Worm (Caenorhabditis elegans) whole organism, L3 larva: ENCODE measurements around the gene tag-343.

Experiments
- ama-1 ChIP-seq: fragments of 150-350 bp; optimal IDR thresholded peaks from 2 replicates; lab custom pipeline; 2018
- ceh-16 ChIP-seq: sonication (generic microtip); optimal IDR thresholded peaks from 2 replicates; lab custom pipeline; 2017; ENCODE audit warnings: missing biosample characterization, missing genetic modification characterization
- egl-27 ChIP-seq: sonication (generic microtip); optimal IDR thresholded peaks from 4 replicates; lab custom pipeline; 2017; ENCODE audit warnings: missing biosample characterization, missing genetic modification reagents, missing genetic modification characterization
- eor-1 ChIP-seq, 2 experiments: fragments of 150-350 bp; optimal IDR thresholded peaks; 2 replicates each; lab custom pipeline; 2014 to 2018; ENCODE audit warnings: missing biosample characterization in 2 of 2, missing genetic modification characterization in 2 of 2
- lin-39 ChIP-seq: fragments of 150-350 bp; optimal IDR thresholded peaks from 2 replicates; lab custom pipeline; 2018; ENCODE audit warnings: missing biosample characterization, missing genetic modification reagents, missing genetic modification characterization
- mdl-1 ChIP-seq: fragments of 150-350 bp; optimal IDR thresholded peaks from 2 replicates; lab custom pipeline; 2014; ENCODE audit warnings: missing biosample characterization, missing genetic modification characterization
- nhr-11 ChIP-seq: fragments of 150-350 bp; optimal IDR thresholded peaks from 2 replicates; lab custom pipeline; 2014; ENCODE audit warnings: missing biosample characterization, missing genetic modification characterization
- nhr-12 ChIP-seq: fragments of 150-350 bp; optimal IDR thresholded peaks from 2 replicates; lab custom pipeline; 2014; ENCODE audit warnings: missing biosample characterization, missing genetic modification characterization
- nhr-237 ChIP-seq: fragments of 150-350 bp; optimal IDR thresholded peaks from 2 replicates; lab custom pipeline; 2014; ENCODE audit warnings: missing biosample characterization, missing genetic modification characterization
- nhr-67 ChIP-seq: fragments of 150-350 bp; optimal IDR thresholded peaks from 2 replicates; lab custom pipeline; 2014; ENCODE audit warnings: missing biosample characterization, missing genetic modification characterization
- nhr-77 ChIP-seq: fragments of 150-350 bp; optimal IDR thresholded peaks from 2 replicates; lab custom pipeline; 2014; ENCODE audit warnings: missing biosample characterization, missing genetic modification characterization
- unc-39 ChIP-seq: sonication (generic microtip); optimal IDR thresholded peaks from 4 replicates; lab custom pipeline; 2017; ENCODE audit warnings: missing biosample characterization, missing genetic modification characterization
- ztf-4 ChIP-seq: fragments of 150-350 bp; optimal IDR thresholded peaks from 2 replicates; lab custom pipeline; 2014; ENCODE audit warnings: missing biosample characterization, missing genetic modification characterization

ce11 chrX:16617427-16618128 lies 57.0 kb downstream of the tag-343 start:
- TF ChIP-seq nhr-67 (tag; lab: Kevin White, UChicago) (no peak), nhr-237 (tag; lab: Kevin White, UChicago) (no peak), nhr-77 (no peak), egl-27 (tag; lab: Kevin White, UChicago) (no peak), ama-1 (no peak), lin-39 (tag; lab: Kevin White, UChicago) (no peak), ztf-4 (no peak), mdl-1 (tag; lab: Kevin White, UChicago) (no peak), ceh-16 (tag; lab: Kevin White, UChicago) (no peak), eor-1 (tag; optimal IDR thresholded peaks at IDR 0.05; lab: Kevin White, UChicago) (no peak), nhr-12 (tag; lab: Kevin White, UChicago) (no peak), unc-39 (tag; lab: Kevin White, UChicago) (no peak), nhr-11 (tag; lab: Kevin White, UChicago) (no peak)
